Fruit fly (Drosophila melanogaster) whole organism, pupa: ENCODE data around the gene Pitslre.

Experiments
- CG13204 ChIP-seq: fragments of 200-800 bp; sonication (Bioruptor generic); optimal IDR thresholded peaks from 2 replicates; lab custom pipeline; 2018; ENCODE audit warnings: missing biosample characterization, mild to moderate bottlenecking, missing genetic modification characterization, moderate library complexity
- CG34367 ChIP-seq: fragments of 200-800 bp; sonication (Bioruptor generic); optimal IDR thresholded peaks from 2 replicates; lab custom pipeline; 2018; ENCODE audit warnings: missing biosample characterization, mild to moderate bottlenecking, missing genetic modification characterization
- EcR ChIP-seq: fragments of 200-800 bp; sonication (Bioruptor generic); optimal IDR thresholded peaks from 3 replicates; lab custom pipeline; 2019; ENCODE audit warnings: missing biosample characterization, missing genetic modification characterization, mild to moderate bottlenecking, moderate library complexity, missing genetic modification reagents
- Pif1A ChIP-seq: fragments of 200-800 bp; sonication (Bioruptor generic); optimal IDR thresholded peaks from 3 replicates; lab custom pipeline; 2016; ENCODE audit warnings: missing biosample characterization, missing genetic modification characterization
- Snoo ChIP-seq: fragments of 200-800 bp; sonication (Bioruptor generic); optimal IDR thresholded peaks from 3 replicates; lab custom pipeline; 2017; ENCODE audit warnings: missing biosample characterization, mild to moderate bottlenecking, missing genetic modification characterization, inconsistent platforms
- fd96Ca ChIP-seq: fragments of 200-800 bp; sonication (Bioruptor generic); IDR thresholded peaks from 3 replicates; pipeline ENCODE4 v1.3.6; 2022; ENCODE audit warnings: missing biosample characterization, missing genetic modification characterization
- gl ChIP-seq: fragments of 200-800 bp; sonication (Bioruptor generic); optimal IDR thresholded peaks from 2 replicates; lab custom pipeline; 2018; ENCODE audit warnings: missing biosample characterization, mild to moderate bottlenecking, missing genetic modification characterization

- TF ChIP-seq gl, result no peak
- TF ChIP-seq CG34367, result no peak
- no peak for TF ChIP-seq EcR (GFP tag; lab: Kevin White, UChicago)
- TF ChIP-seq CG13204 (GFP tag; lab: Kevin White, UChicago), result no peak
- TF ChIP-seq fd96Ca (GFP tag; lab: Robert Waterston, UW), result no peak
- TF ChIP-seq Snoo (tag; lab: Kevin White, UChicago), result no peak
- no peak for TF ChIP-seq Pif1A (GFP tag; lab: Kevin White, UChicago)
These were observed 26.1 kb downstream of the Pitslre start for dm6 chr3L:20797379-20797778.
